Fruit fly (Drosophila melanogaster) whole organism, embryonic: ENCODE data around the gene Lamtor1.
A peak's percentile ranks its signal among the peaks of the same experiment; 100 is the strongest.

Experiments used
- Adf1 ChIP-seq: fragments of 200-800 bp; sonication (Bioruptor generic); IDR thresholded peaks from 2 replicates; pipeline ENCODE4 v1.3.6; 2022; ENCODE audit warnings: missing biosample characterization, missing genetic modification characterization
- Awh ChIP-seq: fragments of 200-800 bp; sonication (Bioruptor generic); IDR thresholded peaks from 2 replicates; pipeline ENCODE4, ENCODE4 v1.3.6; 2022; ENCODE audit warnings: missing biosample characterization, missing genetic modification characterization
- Bdp1 ChIP-seq: fragments of 200-800 bp; sonication (Bioruptor generic); optimal IDR thresholded peaks from 3 replicates; lab custom pipeline; 2016; ENCODE audit warnings: missing biosample characterization, missing genetic modification characterization
- Bgb ChIP-seq: fragments of 200-800 bp; sonication (Bioruptor generic); IDR thresholded peaks from 2 replicates; pipeline ENCODE4 v1.3.6; 2022; ENCODE audit warnings: missing biosample characterization, missing genetic modification characterization; ENCODE audit not compliant: partially characterized antibody
- CG10274 ChIP-seq: fragments of 200-800 bp; sonication (Bioruptor generic); optimal IDR thresholded peaks from 3 replicates; lab custom pipeline; 2017; ENCODE audit warnings: missing biosample characterization, mild to moderate bottlenecking, missing genetic modification characterization
- CG13287 ChIP-seq: fragments of 200-800 bp; sonication (Bioruptor generic); IDR thresholded peaks from 2 replicates; pipeline ENCODE4 v1.3.6; 2022; ENCODE audit warnings: missing biosample characterization, missing genetic modification characterization; ENCODE audit not compliant: partially characterized antibody
- CG15269 ChIP-seq: fragments of 200-800 bp; sonication (Bioruptor generic); optimal IDR thresholded peaks from 2 replicates; lab custom pipeline; 2018; ENCODE audit warnings: missing biosample characterization, mild to moderate bottlenecking, missing genetic modification characterization, moderate library complexity
- CG15696 ChIP-seq: fragments of 200-800 bp; sonication (Bioruptor generic); optimal IDR thresholded peaks from 2 replicates; lab custom pipeline; 2019; ENCODE audit warnings: missing biosample characterization, mild to moderate bottlenecking, missing genetic modification characterization, moderate library complexity
- CG1602 ChIP-seq: fragments of 200-800 bp; sonication (Bioruptor generic); optimal IDR thresholded peaks from 3 replicates; lab custom pipeline; 2016; ENCODE audit warnings: missing biosample characterization, missing genetic modification characterization
- CG16813 ChIP-seq: fragments of 200-800 bp; sonication (Bioruptor generic); IDR thresholded peaks from 3 replicates; pipeline ENCODE4 v1.3.6; 2022; ENCODE audit warnings: missing biosample characterization, missing genetic modification characterization; ENCODE audit not compliant: partially characterized antibody
- CG17328 ChIP-seq: fragments of 200-800 bp; sonication (Bioruptor generic); IDR thresholded peaks from 2 replicates; pipeline ENCODE4 v1.3.6; 2022; ENCODE audit warnings: missing biosample characterization, missing genetic modification characterization
- CG18599 ChIP-seq: fragments of 200-800 bp; sonication (Bioruptor generic); optimal IDR thresholded peaks from 3 replicates; lab custom pipeline; 2017; ENCODE audit warnings: missing biosample characterization, missing genetic modification characterization, mild to moderate bottlenecking, moderate library complexity, missing genetic modification reagents
- CG30403 ChIP-seq: fragments of 200-800 bp; sonication (Bioruptor generic); optimal IDR thresholded peaks from 3 replicates; lab custom pipeline; 2016; ENCODE audit warnings: missing biosample characterization, missing genetic modification characterization
- CG30431 ChIP-seq: fragments of 200-800 bp; sonication (Bioruptor generic); optimal IDR thresholded peaks from 2 replicates; lab custom pipeline; 2017; ENCODE audit warnings: missing biosample characterization, missing genetic modification characterization
- CG3065 ChIP-seq: fragments of 200-800 bp; sonication (Bioruptor generic); optimal IDR thresholded peaks from 2 replicates; lab custom pipeline; 2016; ENCODE audit warnings: missing biosample characterization, missing genetic modification characterization
- CG32532 ChIP-seq: fragments of 200-800 bp; sonication (Bioruptor generic); IDR thresholded peaks from 2 replicates; pipeline ENCODE4 v1.3.6; 2022; ENCODE audit warnings: missing biosample characterization, missing genetic modification characterization
- CG3726 ChIP-seq: fragments of 200-800 bp; sonication (Bioruptor generic); IDR thresholded peaks from 3 replicates; pipeline ENCODE4, ENCODE4 v1.3.6; 2022; ENCODE audit warnings: missing biosample characterization, missing genetic modification characterization
- CG5245 ChIP-seq: fragments of 200-800 bp; sonication (Bioruptor generic); optimal IDR thresholded peaks from 3 replicates; lab custom pipeline; 2016; ENCODE audit warnings: missing biosample characterization, missing genetic modification characterization
- CG6765 ChIP-seq: fragments of 200-800 bp; sonication (Bioruptor generic); optimal IDR thresholded peaks from 3 replicates; lab custom pipeline; 2017; ENCODE audit warnings: missing biosample characterization, mild to moderate bottlenecking, missing genetic modification characterization
- CG6813 ChIP-seq: fragments of 200-800 bp; sonication (Bioruptor generic); optimal IDR thresholded peaks from 2 replicates; lab custom pipeline; 2017; ENCODE audit warnings: missing biosample characterization, missing genetic modification characterization, mild to moderate bottlenecking, moderate library complexity, missing genetic modification reagents
- D ChIP-seq, 2 experiments: fragments of 200-800 bp in 1 of 2; fragments of >200 bp in 1 of 2; sonication (Bioruptor generic) in 1 of 2; optimal IDR thresholded peaks; 2 replicates in 1 of 2; 3 replicates in 1 of 2; lab custom pipeline; 2017; ENCODE audit warnings: mild to moderate bottlenecking in 1 of 2, missing biosample characterization in 1 of 2, missing genetic modification characterization in 1 of 2, missing genetic modification reagents in 1 of 2
- Deaf1 ChIP-seq: fragments of 200-800 bp; optimal IDR thresholded peaks from 3 replicates; lab custom pipeline; 2019; ENCODE audit warnings: missing biosample characterization, mild to moderate bottlenecking, missing genetic modification characterization, moderate library complexity
- Fer3 ChIP-seq: fragments of 200-800 bp; sonication (Bioruptor generic); optimal IDR thresholded peaks from 2 replicates; lab custom pipeline; 2018; ENCODE audit warnings: missing biosample characterization, mild to moderate bottlenecking, missing genetic modification characterization, moderate library complexity
- Jarid2 ChIP-seq: fragments of 200-800 bp; sonication (Bioruptor generic); optimal IDR thresholded peaks from 3 replicates; lab custom pipeline; 2017; ENCODE audit warnings: mild to moderate bottlenecking, missing biosample characterization, missing genetic modification reagents, missing genetic modification characterization
- Kr ChIP-seq: fragments of 200-800 bp; sonication (Bioruptor generic); optimal IDR thresholded peaks from 2 replicates; lab custom pipeline; 2017; ENCODE audit warnings: missing biosample characterization, mild to moderate bottlenecking, missing genetic modification characterization
- Med ChIP-seq: fragments of 200-800 bp; sonication (Bioruptor generic); peaks from one replicate; lab custom pipeline; 2016; ENCODE audit warnings: missing biosample characterization, missing genetic modification characterization, mild to moderate bottlenecking, inconsistent platforms, moderate library complexity
- NFAT ChIP-seq: fragments of 200-800 bp; sonication (Bioruptor generic); IDR thresholded peaks from 2 replicates; pipeline ENCODE4 v1.3.6; 2022; ENCODE audit warnings: missing biosample characterization, missing genetic modification characterization
- Oli ChIP-seq: fragments of 200-800 bp; sonication (Bioruptor generic); optimal IDR thresholded peaks from 2 replicates; lab custom pipeline; 2018; ENCODE audit warnings: missing biosample characterization, mild to moderate bottlenecking, missing genetic modification characterization, moderate library complexity
- Rfx ChIP-seq: fragments of 200-800 bp; sonication (Bioruptor generic); IDR thresholded peaks from 2 replicates; pipeline ENCODE4 v1.3.6; 2022; ENCODE audit warnings: missing biosample characterization, missing genetic modification characterization
- Stat92E ChIP-seq, 3 experiments: fragments of >200 bp in 2 of 3; fragments of 200-800 bp in 1 of 3; sonication (Bioruptor generic) in 1 of 3; optimal IDR thresholded peaks; 2 replicates each; lab custom pipeline; 2017 to 2019; ENCODE audit warnings: missing biosample characterization in 3 of 3, missing genetic modification characterization in 3 of 3, mild to moderate bottlenecking in 1 of 3, moderate library complexity in 1 of 3
- bbx ChIP-seq: fragments of 200-800 bp; sonication (Bioruptor generic); IDR thresholded peaks from 2 replicates; pipeline ENCODE4 v1.3.6; 2022; ENCODE audit warnings: missing biosample characterization, missing genetic modification characterization; ENCODE audit not compliant: partially characterized antibody
- btn ChIP-seq: fragments of 200-800 bp; sonication (Bioruptor generic); optimal IDR thresholded peaks from 2 replicates; lab custom pipeline; 2016; ENCODE audit warnings: missing biosample characterization, missing genetic modification characterization
- crol ChIP-seq: fragments of 200-800 bp; sonication (Bioruptor generic); IDR thresholded peaks from 2 replicates; pipeline ENCODE4 v1.3.6; 2022; ENCODE audit warnings: missing biosample characterization, missing genetic modification characterization
- gem ChIP-seq: fragments of 200-800 bp; sonication (Bioruptor generic); optimal IDR thresholded peaks from 2 replicates; lab custom pipeline; 2019; ENCODE audit warnings: missing biosample characterization, mild to moderate bottlenecking, missing genetic modification characterization, moderate library complexity
- klu ChIP-seq: fragments of 200-800 bp; sonication (Bioruptor generic); IDR thresholded peaks from 2 replicates; pipeline ENCODE4 v1.3.6; 2022; ENCODE audit warnings: missing biosample characterization, missing genetic modification characterization
- knrl ChIP-seq: fragments of 200-800 bp; sonication (Bioruptor generic); IDR thresholded peaks from 3 replicates; pipeline ENCODE4 v1.3.6; 2022; ENCODE audit warnings: missing biosample characterization, missing genetic modification characterization; ENCODE audit not compliant: partially characterized antibody
- lmd ChIP-seq: fragments of 200-800 bp; sonication (Bioruptor generic); IDR thresholded peaks from 2 replicates; pipeline ENCODE4 v1.3.6; 2022; ENCODE audit warnings: missing biosample characterization, missing genetic modification characterization
- lola ChIP-seq, 3 experiments: fragments of >200 bp in 2 of 3; fragments of 200-800 bp in 1 of 3; sonication (Bioruptor generic) in 1 of 3; optimal IDR thresholded peaks; 2 replicates each; lab custom pipeline; 2017 to 2019; ENCODE audit warnings: missing biosample characterization in 3 of 3, missing genetic modification characterization in 3 of 3, mild to moderate bottlenecking in 1 of 3, moderate library complexity in 1 of 3
- onecut ChIP-seq: fragments of 200-800 bp; sonication (Bioruptor generic); IDR thresholded peaks from 2 replicates; pipeline ENCODE4 v1.3.6; 2022; ENCODE audit warnings: missing biosample characterization, missing genetic modification characterization
- pzg ChIP-seq: fragments of 200-800 bp; sonication (Bioruptor generic); optimal IDR thresholded peaks from 3 replicates; lab custom pipeline; 2018; ENCODE audit warnings: missing biosample characterization, mild to moderate bottlenecking, missing genetic modification characterization, moderate library complexity
- scrt ChIP-seq: fragments of 200-800 bp; sonication (Bioruptor generic); optimal IDR thresholded peaks from 2 replicates; lab custom pipeline; 2018; ENCODE audit warnings: missing biosample characterization, mild to moderate bottlenecking, missing genetic modification characterization, moderate library complexity
- sd ChIP-seq: fragments of 200-800 bp; sonication (Bioruptor generic); optimal IDR thresholded peaks from 3 replicates; lab custom pipeline; 2018; ENCODE audit warnings: missing biosample characterization, mild to moderate bottlenecking, missing genetic modification characterization, moderate library complexity
- sisA ChIP-seq: fragments of 200-800 bp; sonication (Bioruptor generic); IDR thresholded peaks from 2 replicates; pipeline ENCODE4 v1.3.6; 2022; ENCODE audit warnings: missing biosample characterization, missing genetic modification characterization
- slp2 ChIP-seq: fragments of 200-800 bp; sonication (Bioruptor generic); optimal IDR thresholded peaks from 2 replicates; lab custom pipeline; 2016; ENCODE audit warnings: missing biosample characterization, missing genetic modification characterization
- sr ChIP-seq: fragments of 200-800 bp; sonication (Bioruptor generic); IDR thresholded peaks from 3 replicates; pipeline ENCODE4 v1.3.6; 2022; ENCODE audit warnings: missing biosample characterization, missing genetic modification characterization
- vnd ChIP-seq: fragments of 200-800 bp; sonication (Bioruptor generic); IDR thresholded peaks from 3 replicates; pipeline ENCODE4 v1.3.6; 2022; ENCODE audit warnings: missing biosample characterization, missing genetic modification characterization; ENCODE audit not compliant: partially characterized antibody
- wdn ChIP-seq: fragments of 200-800 bp; sonication (Bioruptor generic); IDR thresholded peaks from 2 replicates; pipeline ENCODE4 v1.3.6; 2022; ENCODE audit warnings: missing biosample characterization, missing genetic modification characterization
- zen2 ChIP-seq: fragments of 200-800 bp; sonication (Bioruptor generic); IDR thresholded peaks from 3 replicates; pipeline ENCODE4 v1.3.6; 2022; ENCODE audit warnings: missing biosample characterization, missing genetic modification characterization; ENCODE audit not compliant: partially characterized antibody

Lamtor1 gene

dm6 chr3L:20005033-20005782, 23.6 kb downstream of the Lamtor1 start, which contains the start of gene kug (continued):
- TF ChIP-seq Rfx (GFP tag; lab: Robert Waterston, UW) (no peak), Stat92E (GFP tag; optimal IDR thresholded peaks at IDR 0.05; lab: Kevin White, UChicago) (no peak), CG10274 (GFP tag; lab: Kevin White, UChicago) (no peak), CG15696 (tag; lab: Kevin White, UChicago) (no peak), Awh (GFP tag; lab: Robert Waterston, UW) (no peak), CG18599 (GFP tag; lab: Kevin White, UChicago) (no peak), klu (GFP tag; lab: Robert Waterston, UW) (no peak), bbx (0 out of 2 replicates have a peak, but pooled peaks have one; percentile 31), lmd (GFP tag; lab: Robert Waterston, UW) (no peak), CG30403 (GFP tag; lab: Kevin White, UChicago) (no peak), slp2 (no peak), sisA (GFP tag; lab: Robert Waterston, UW) (no peak), gem (no peak), D (optimal IDR thresholded peaks at IDR 0.05; lab: Kevin White, UChicago) (peak; percentile 46), D (GFP tag; optimal IDR thresholded peaks at IDR 0.05; lab: Kevin White, UChicago) (no peak), pzg (GFP tag; lab: Kevin White, UChicago) (no peak), scrt (GFP tag; lab: Kevin White, UChicago) (no peak), lola (GFP tag; optimal IDR thresholded peaks at IDR 0.05; lab: Kevin White, UChicago) (no peak), CG5245 (GFP tag; lab: Kevin White, UChicago) (no peak), Jarid2 (GFP tag; lab: Kevin White, UChicago) (peak; percentile 24), NFAT (no peak), CG1602 (GFP tag; lab: Kevin White, UChicago) (no peak), Adf1 (no peak), zen2 (GFP tag; lab: Robert Waterston, UW) (no peak), wdn (GFP tag; lab: Robert Waterston, UW) (no peak), onecut (GFP tag; lab: Robert Waterston, UW) (no peak), Kr (no peak), Oli (tag; lab: Kevin White, UChicago) (no peak), crol (GFP tag; lab: Robert Waterston, UW) (no peak), CG30431 (GFP tag; lab: Kevin White, UChicago) (no peak), CG3065 (no peak), CG6765 (GFP tag; lab: Kevin White, UChicago) (no peak), sr (no peak), Med (GFP tag; lab: Kevin White, UChicago) (peak; percentile 59), Fer3 (tag; lab: Kevin White, UChicago) (no peak), CG3726 (no peak), btn (GFP tag; lab: Kevin White, UChicago) (no peak), CG17328 (GFP tag; lab: Robert Waterston, UW) (no peak), vnd (GFP tag; lab: Robert Waterston, UW) (0 out of 3 replicates have a peak, but pooled peaks have one; percentile 18)

- TF ChIP-seq sd (peak; percentile 88), CG15696 (tag; lab: Kevin White, UChicago) (peak; percentile 30), Bdp1 (no peak), klu (GFP tag; lab: Robert Waterston, UW) (no peak), Bgb (GFP tag; lab: Robert Waterston, UW) (peak; percentile 79; the same call in 1 of the 2 replicates), CG16813 (peak; percentile 62; the same call in 1 of the 3 replicates), knrl (GFP tag; lab: Robert Waterston, UW) (peak; percentile 58; the same call in 1 of the 3 replicates), CG6813 (no peak), CG32532 (GFP tag; lab: Robert Waterston, UW) (peak; percentile 32; the same call in 1 of the 2 replicates), CG15269 (peak; percentile 23), Deaf1 (tag; lab: Kevin White, UChicago) (no peak), CG13287 (GFP tag; lab: Robert Waterston, UW) (peak; percentile 22; the same call in 1 of the 2 replicates)
Observed at dm6 chr3L:20004442-20004869, 24.4 kb downstream of the Lamtor1 start.
